Comparison of ENCODE assay signal across 1 fruit fly cellular context in the genomic region with DNA sequence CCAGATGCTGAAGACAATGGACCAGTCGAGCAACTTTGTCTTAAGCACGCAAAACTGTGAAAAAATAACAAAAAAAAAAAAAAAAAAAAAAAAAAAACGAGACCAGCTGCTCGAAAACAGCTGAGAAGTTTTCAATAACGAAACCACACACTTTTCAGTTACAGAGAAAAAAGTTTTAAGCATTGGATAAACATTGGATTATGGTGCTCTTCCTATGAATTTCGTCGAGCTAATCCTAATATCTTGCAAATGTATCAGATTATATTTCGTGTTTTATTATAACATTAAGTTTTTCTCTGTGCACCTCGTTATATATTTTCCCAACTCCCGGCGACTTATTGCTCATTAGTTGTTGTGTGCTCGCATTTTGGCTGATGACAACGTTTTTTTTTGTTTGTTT.
TF ChIP-seq lines count a peak whose summit lies in the region.

No protein-coding gene starts in this region.

TF ChIP-seq in whole organism, embryonic, 481 proteins besides CTCF, POLR2A, EP300 and RAD21 (continued from another document and continues in another):
- TF ChIP-seq ato (GFP tag; IDR thresholded peaks at IDR 0.05; lab: Robert Waterston, UW; ENCODE audit: partially characterized antibody) (no peak), CG13775 (GFP tag; optimal IDR thresholded peaks at IDR 0.05; lab: Kevin White, UChicago) (no peak), CG4707 (GFP tag; optimal IDR thresholded peaks at IDR 0.05; lab: Kevin White, UChicago) (no peak), ewg (GFP tag; optimal IDR thresholded peaks at IDR 0.05; lab: Kevin White, UChicago) (no peak), CG15269 (tag; optimal IDR thresholded peaks at IDR 0.05; lab: Kevin White, UChicago) (peak; percentile 85), CG31224 (GFP tag; IDR thresholded peaks at IDR 0.05; lab: Robert Waterston, UW) (0 out of 2 replicates have a peak, but pooled peaks have one; percentile 20), CG18599 (GFP tag; optimal IDR thresholded peaks at IDR 0.05; lab: Kevin White, UChicago) (peak; percentile 53), CG3407 (GFP tag; optimal IDR thresholded peaks at IDR 0.05; lab: Kevin White, UChicago) (no peak), CG5180 (GFP tag; optimal IDR thresholded peaks at IDR 0.05; lab: Kevin White, UChicago) (no peak), kay (GFP tag; optimal IDR thresholded peaks at IDR 0.05; lab: Kevin White, UChicago) (no peak), lab (GFP tag; optimal IDR thresholded peaks at IDR 0.05; lab: Kevin White, UChicago) (peak; percentile 73), bsh (GFP tag; optimal IDR thresholded peaks at IDR 0.05; lab: Kevin White, UChicago) (peak; percentile 29 to 31), CG12071 (GFP tag; optimal IDR thresholded peaks at IDR 0.05; lab: Kevin White, UChicago) (peak; percentile 18), pnt (GFP tag; optimal IDR thresholded peaks at IDR 0.05; lab: Kevin White, UChicago) (peak; percentile 38), CG30020 (tag; optimal IDR thresholded peaks at IDR 0.05; lab: Kevin White, UChicago) (no peak), CG9932 (GFP tag; IDR thresholded peaks at IDR 0.05; lab: Robert Waterston, UW) (peak; percentile 62), CG15696 (tag; optimal IDR thresholded peaks at IDR 0.05; lab: Kevin White, UChicago) (no peak), Sox100B (GFP tag; optimal IDR thresholded peaks at IDR 0.05; lab: Kevin White, UChicago) (peak; percentile 57), CG17361 (GFP tag; IDR thresholded peaks at IDR 0.05; lab: Robert Waterston, UW) (0 out of 3 replicates have a peak, but pooled peaks have one; percentile 32), CG8478 (optimal IDR thresholded peaks at IDR 0.05; lab: Kevin White, UChicago) (no peak), Hey (tag; optimal IDR thresholded peaks at IDR 0.05; lab: Kevin White, UChicago) (no peak), CG14014 (GFP tag; IDR thresholded peaks at IDR 0.05; lab: Robert Waterston, UW) (peak; percentile 57), CG10654 (GFP tag; optimal IDR thresholded peaks at IDR 0.05; lab: Kevin White, UChicago) (no peak), CG31441 (GFP tag; IDR thresholded peaks at IDR 0.05; lab: Robert Waterston, UW) (no peak), CG6854 (GFP tag; optimal IDR thresholded peaks at IDR 0.05; lab: Kevin White, UChicago) (no peak), gcm2 (GFP tag; optimal IDR thresholded peaks at IDR 0.05; lab: Kevin White, UChicago) (peak; percentile 11), CG7987 (GFP tag; optimal IDR thresholded peaks at IDR 0.05; lab: Kevin White, UChicago) (no peak), CG7786 (GFP tag; optimal IDR thresholded peaks at IDR 0.05; lab: Kevin White, UChicago) (peak; percentile 35), CG7928 (GFP tag; optimal IDR thresholded peaks at IDR 0.05; lab: Kevin White, UChicago) (no peak), sob (GFP tag; IDR thresholded peaks at IDR 0.05; lab: Robert Waterston, UW) (0 out of 2 replicates have a peak, but pooled peaks have one; percentile 56), gem (tag; optimal IDR thresholded peaks at IDR 0.05; lab: Kevin White, UChicago) (peak; percentile 70), pita (GFP tag; optimal IDR thresholded peaks at IDR 0.05; lab: Kevin White, UChicago) (no peak), shn (GFP tag; optimal IDR thresholded peaks at IDR 0.05; lab: Kevin White, UChicago) (peak; percentile 16), CG6683 (GFP tag; optimal IDR thresholded peaks at IDR 0.05; lab: Kevin White, UChicago) (no peak), CG13624 (GFP tag; optimal IDR thresholded peaks at IDR 0.05; lab: Kevin White, UChicago) (peak; percentile 62), Bdp1 (GFP tag; optimal IDR thresholded peaks at IDR 0.05; lab: Kevin White, UChicago) (no peak), ind (GFP tag; optimal IDR thresholded peaks at IDR 0.05; lab: Kevin White, UChicago) (peak; percentile 54), dati (GFP tag; IDR thresholded peaks at IDR 0.05; lab: Robert Waterston, UW) (no peak), eyg (GFP tag; optimal IDR thresholded peaks at IDR 0.05; lab: Kevin White, UChicago) (no peak), CG14860 (GFP tag; IDR thresholded peaks at IDR 0.05; lab: Robert Waterston, UW; ENCODE audit: partially characterized antibody) (no peak), Gsc (GFP tag; IDR thresholded peaks at IDR 0.05; lab: Robert Waterston, UW) (no peak), CG15073 (GFP tag; optimal IDR thresholded peaks at IDR 0.05; lab: Kevin White, UChicago) (no peak), CG12659 (GFP tag; optimal IDR thresholded peaks at IDR 0.05; lab: Kevin White, UChicago) (peak; percentile 9), CG6791 (GFP tag; IDR thresholded peaks at IDR 0.05; lab: Robert Waterston, UW; ENCODE audit: partially characterized antibody) (no peak), pho (GFP tag; optimal IDR thresholded peaks at IDR 0.05; lab: Kevin White, UChicago) (no peak), row (GFP tag; IDR thresholded peaks at IDR 0.05; lab: Robert Waterston, UW) (peak; percentile 77), Aef1 (GFP tag; IDR thresholded peaks at IDR 0.05; lab: Robert Waterston, UW) (peak; percentile 43; the same call in 2 of the 3 replicates), fd64A (GFP tag; optimal IDR thresholded peaks at IDR 0.05; lab: Kevin White, UChicago) (no peak), crc (GFP tag; optimal IDR thresholded peaks at IDR 0.05; lab: Kevin White, UChicago) (no peak), CG2875 (GFP tag; optimal IDR thresholded peaks at IDR 0.05; lab: Kevin White, UChicago) (no peak), yki (optimal IDR thresholded peaks at IDR 0.05; lab: Kevin White, UChicago) (no peak), CG9727 (GFP tag; optimal IDR thresholded peaks at IDR 0.05; lab: Kevin White, UChicago) (peak; percentile 13), ERR (GFP tag; optimal IDR thresholded peaks at IDR 0.05; lab: Kevin White, UChicago) (no peak), BEAF-32 (GFP tag; optimal IDR thresholded peaks at IDR 0.05; lab: Kevin White, UChicago) (no peak), Hr78 (GFP tag; optimal IDR thresholded peaks at IDR 0.05; lab: Kevin White, UChicago) (no peak), oc (tag; optimal IDR thresholded peaks at IDR 0.05; lab: Kevin White, UChicago) (peak; percentile 66), CG8290 (GFP tag; optimal IDR thresholded peaks at IDR 0.05; lab: Kevin White, UChicago) (no peak), CG8290 (tag; optimal IDR thresholded peaks at IDR 0.05; lab: Kevin White, UChicago) (peak in 1 of 2 experiments; percentile 47), crp (GFP tag; optimal IDR thresholded peaks at IDR 0.05; lab: Kevin White, UChicago) (peak in 1 of 2 experiments; percentile 37), ham (GFP tag; IDR thresholded peaks at IDR 0.05; lab: Robert Waterston, UW) (no peak), D (optimal IDR thresholded peaks at IDR 0.05; lab: Kevin White, UChicago) (no peak), D (GFP tag; optimal IDR thresholded peaks at IDR 0.05; lab: Kevin White, UChicago) (no peak), so (GFP tag; IDR thresholded peaks at IDR 0.05; lab: Robert Waterston, UW) (no peak), Taf1 (GFP tag; IDR thresholded peaks at IDR 0.05; lab: Robert Waterston, UW) (no peak), hbn (GFP tag; IDR thresholded peaks at IDR 0.05; lab: Robert Waterston, UW; ENCODE audit: partially characterized antibody) (no peak), Lpt (GFP tag; optimal IDR thresholded peaks at IDR 0.05; lab: Kevin White, UChicago) (no peak), ase (GFP tag; IDR thresholded peaks at IDR 0.05; lab: Robert Waterston, UW) (peak; percentile 72), Bteb2 (GFP tag; optimal IDR thresholded peaks at IDR 0.05; lab: Kevin White, UChicago) (peak; percentile 4), CG8924 (tag; optimal IDR thresholded peaks at IDR 0.05; lab: Kevin White, UChicago) (peak; percentile 32), CG17802 (tag; optimal IDR thresholded peaks at IDR 0.05; lab: Kevin White, UChicago) (no peak), CG1233 (GFP tag; optimal IDR thresholded peaks at IDR 0.05; lab: Kevin White, UChicago) (peak; percentile 43), pzg (GFP tag; optimal IDR thresholded peaks at IDR 0.05; lab: Kevin White, UChicago) (no peak), Ssrp (tag; optimal IDR thresholded peaks at IDR 0.05; lab: Kevin White, UChicago) (no peak), Dip2 (GFP tag; IDR thresholded peaks at IDR 0.05; lab: Robert Waterston, UW) (no peak), pfk (GFP tag; optimal IDR thresholded peaks at IDR 0.05; lab: Kevin White, UChicago) (no peak), Dad (GFP tag; optimal IDR thresholded peaks at IDR 0.05; lab: Kevin White, UChicago) (no peak), Gug (GFP tag; IDR thresholded peaks at IDR 0.05; lab: Robert Waterston, UW) (0 out of 4 replicates have a peak, but pooled peaks have one; percentile 21), stwl (tag; optimal IDR thresholded peaks at IDR 0.05; lab: Kevin White, UChicago) (no peak), Atf-2 (GFP tag; optimal IDR thresholded peaks at IDR 0.05; lab: Kevin White, UChicago) (no peak), dimm (GFP tag; IDR thresholded peaks at IDR 0.05; lab: Robert Waterston, UW) (no peak), ash1 (GFP tag; optimal IDR thresholded peaks at IDR 0.05; lab: Kevin White, UChicago) (no peak), CG10959 (GFP tag; IDR thresholded peaks at IDR 0.05; lab: Robert Waterston, UW) (no peak), Vsx1 (GFP tag; optimal IDR thresholded peaks at IDR 0.05; lab: Kevin White, UChicago) (no peak), Side (GFP tag; optimal IDR thresholded peaks at IDR 0.05; lab: Kevin White, UChicago) (peak; percentile 37), CG13894 (tag; optimal IDR thresholded peaks at IDR 0.05; lab: Kevin White, UChicago) (peak; percentile 36), run (tag; optimal IDR thresholded peaks at IDR 0.05; lab: Kevin White, UChicago) (peak; percentile 25), Awh (GFP tag; IDR thresholded peaks at IDR 0.05; lab: Robert Waterston, UW) (peak; percentile 74; the same call in 1 of the 2 replicates), Usf (GFP tag; optimal IDR thresholded peaks at IDR 0.05; lab: Kevin White, UChicago) (no peak), CkIIα-i1 (GFP tag; IDR thresholded peaks at IDR 0.05; lab: Robert Waterston, UW) (no peak), D19A (tag; optimal IDR thresholded peaks at IDR 0.05; lab: Kevin White, UChicago) (peak; percentile 34), NfI (GFP tag; optimal IDR thresholded peaks at IDR 0.05; lab: Kevin White, UChicago) (peak; percentile 52), CG12942 (GFP tag; optimal IDR thresholded peaks at IDR 0.05; lab: Kevin White, UChicago) (peak; percentile 5), B-H2 (GFP tag; optimal IDR thresholded peaks at IDR 0.05; lab: Kevin White, UChicago) (no peak), CG6813 (GFP tag; optimal IDR thresholded peaks at IDR 0.05; lab: Kevin White, UChicago) (peak; percentile 32), insv (GFP tag; optimal IDR thresholded peaks at IDR 0.05; lab: Kevin White, UChicago) (no peak), Ets65A (GFP tag; lab: Kevin White, UChicago) (peak; percentile 68), zfh2 (GFP tag; optimal IDR thresholded peaks at IDR 0.05; lab: Kevin White, UChicago) (no peak), Med (GFP tag; lab: Kevin White, UChicago) (peak; percentile 80), Kr (GFP tag; optimal IDR thresholded peaks at IDR 0.05; lab: Kevin White, UChicago) (no peak), CG11504 (tag; optimal IDR thresholded peaks at IDR 0.05; lab: Kevin White, UChicago) (peak; percentile 65), schlank (tag; optimal IDR thresholded peaks at IDR 0.05; lab: Kevin White, UChicago) (no peak), CG12104 (GFP tag; optimal IDR thresholded peaks at IDR 0.05; lab: Kevin White, UChicago) (no peak), CG4730 (GFP tag; IDR thresholded peaks at IDR 0.05; lab: Robert Waterston, UW) (peak; percentile 31; the same call in 1 of the 2 replicates), Dfd (GFP tag; optimal IDR thresholded peaks at IDR 0.05; lab: Kevin White, UChicago) (no peak), ro (GFP tag; IDR thresholded peaks at IDR 0.05; lab: Robert Waterston, UW) (no peak), CG11093 (GFP tag; IDR thresholded peaks at IDR 0.05; lab: Robert Waterston, UW) (no peak), CG11456 (GFP tag; IDR thresholded peaks at IDR 0.05; lab: Robert Waterston, UW) (0 out of 3 replicates have a peak, but pooled peaks have one; percentile 14), CG8388 (GFP tag; optimal IDR thresholded peaks at IDR 0.05; lab: Kevin White, UChicago) (peak; percentile 26), aop (GFP tag; IDR thresholded peaks at IDR 0.05; lab: Robert Waterston, UW) (no peak), lbe (GFP tag; optimal IDR thresholded peaks at IDR 0.05; lab: Kevin White, UChicago) (no peak), Jarid2 (GFP tag; optimal IDR thresholded peaks at IDR 0.05; lab: Kevin White, UChicago) (no peak), croc (GFP tag; conservative IDR thresholded peaks at IDR 0.05; lab: Robert Waterston, UW) (no peak; the same call in 2 of the 3 replicates), NC2α (GFP tag; optimal IDR thresholded peaks at IDR 0.05; lab: Kevin White, UChicago) (no peak), repo (GFP tag; optimal IDR thresholded peaks at IDR 0.05; lab: Kevin White, UChicago) (peak; percentile 16), CG1647 (GFP tag; optimal IDR thresholded peaks at IDR 0.05; lab: Kevin White, UChicago) (no peak), klu (GFP tag; IDR thresholded peaks at IDR 0.05; lab: Robert Waterston, UW) (peak; percentile 40; the same call in 1 of the 2 replicates), Ets97D (GFP tag; optimal IDR thresholded peaks at IDR 0.05; lab: Kevin White, UChicago) (no peak), mam (GFP tag; optimal IDR thresholded peaks at IDR 0.05; lab: Kevin White, UChicago) (peak; percentile 49), pan (optimal IDR thresholded peaks at IDR 0.05; lab: Kevin White, UChicago) (no peak), pan (GFP tag; optimal IDR thresholded peaks at IDR 0.05 in 1 of 2, IDR thresholded peaks at IDR 0.05 in 1 of 2) (peak in 1 of 2 experiments; percentile 74), CG42726 (GFP tag; IDR thresholded peaks at IDR 0.05; lab: Robert Waterston, UW; ENCODE audit: partially characterized antibody) (no peak), Pdp1 (GFP tag; optimal IDR thresholded peaks at IDR 0.05; lab: Kevin White, UChicago) (peak; percentile 27 to 47), Lhr (GFP tag; optimal IDR thresholded peaks at IDR 0.05; lab: Kevin White, UChicago) (no peak), CG14965 (GFP tag; optimal IDR thresholded peaks at IDR 0.05; lab: Kevin White, UChicago; ENCODE audit: borderline replicate concordance) (no peak), trh (GFP tag; optimal IDR thresholded peaks at IDR 0.05; lab: Kevin White, UChicago) (no peak), sd (tag; optimal IDR thresholded peaks at IDR 0.05; lab: Kevin White, UChicago) (peak; percentile 25), HHEX (GFP tag; optimal IDR thresholded peaks at IDR 0.05; lab: Kevin White, UChicago) (peak; percentile 36), CG15514 (GFP tag; optimal IDR thresholded peaks at IDR 0.05; lab: Kevin White, UChicago) (peak; percentile 43), Fer3 (tag; optimal IDR thresholded peaks at IDR 0.05; lab: Kevin White, UChicago) (peak; percentile 44), sens (GFP tag; lab: Kevin White, UChicago) (peak; percentile 83)
